Worm (Caenorhabditis elegans) whole organism, young adult: ENCODE results near the gene mct-5.

ENCODE experiments used
- B0261.1 ChIP-seq: sonication (generic microtip); optimal IDR thresholded peaks from 2 replicates; lab custom pipeline; 2016; ENCODE audit warnings: mild to moderate bottlenecking, missing genetic modification characterization, moderate library complexity, missing compliant biosample characterization
- K11D2.4 ChIP-seq: fragments of 200-800 bp; sonication (Bioruptor generic); IDR thresholded peaks from 2 replicates; pipeline ENCODE4 v1.3.6; 2022; ENCODE audit warnings: missing genetic modification reagents, missing genetic modification characterization, missing compliant biosample characterization
- pha-4 ChIP-seq: fragments of 150-350 bp; sonication (generic microtip); optimal IDR thresholded peaks from 2 replicates; lab custom pipeline; 2014; ENCODE audit warnings: missing biosample characterization, missing genetic modification reagents, missing genetic modification characterization
- sea-2 ChIP-seq: fragments of 200-800 bp; sonication (Bioruptor generic); IDR thresholded peaks from 2 replicates; pipeline ENCODE4 v1.3.6; 2022; ENCODE audit warnings: missing genetic modification characterization, missing compliant biosample characterization
- snpc-4 ChIP-seq, 5 experiments: fragments of 150-350 bp in 1 of 5; sonication (generic microtip) in 4 of 5; optimal IDR thresholded peaks; 2 replicates each; lab custom pipeline; 2014 to 2018; ENCODE audit warnings: missing genetic modification characterization in 5 of 5, missing biosample characterization in 3 of 5, antibody characterized with exemption in 2 of 5, mild to moderate bottlenecking in 2 of 5, missing compliant biosample characterization in 2 of 5, missing genotype in 2 of 5, moderate library complexity in 2 of 5, missing genetic modification reagents in 1 of 5
- somi-1 ChIP-seq: fragments of 200-800 bp; sonication (Bioruptor generic); optimal IDR thresholded peaks from 2 replicates; lab custom pipeline; 2018; ENCODE audit warnings: mild to moderate bottlenecking, missing genetic modification characterization, missing compliant biosample characterization
- unc-62 ChIP-seq: fragments of 150-350 bp; optimal IDR thresholded peaks from 2 replicates; lab custom pipeline; 2014; ENCODE audit warnings: missing biosample characterization, missing genetic modification reagents, missing genetic modification characterization

- no peak for TF ChIP-seq snpc-4 (GFP tag; optimal IDR thresholded peaks at IDR 0.05; lab: Kevin White, UChicago)
- no peak for TF ChIP-seq snpc-4 (tag; optimal IDR thresholded peaks at IDR 0.05; lab: Kevin White, UChicago)
- TF ChIP-seq unc-62 (GFP tag; lab: Kevin White, UChicago): no peak
- TF ChIP-seq sea-2: no peak
- no peak for TF ChIP-seq K11D2.4 (GFP tag; lab: Robert Waterston, UW)
- TF ChIP-seq pha-4 (tag; lab: Kevin White, UChicago): no peak
- TF ChIP-seq B0261.1 (tag; lab: Kevin White, UChicago): no peak
- no peak for TF ChIP-seq somi-1 (GFP tag; lab: Kevin White, UChicago)
Measured at ce11 chrII:7056328-7056727, 42.1 kb downstream of the mct-5 start.
